Worm (Caenorhabditis elegans) whole organism, L3 larva: ENCODE measurements around the gene ZK84.4.

Source experiments
- ama-1 ChIP-seq: fragments of 150-350 bp; optimal IDR thresholded peaks from 2 replicates; lab custom pipeline; 2018
- ceh-28 ChIP-seq: fragments of 150-350 bp; optimal IDR thresholded peaks from 2 replicates; lab custom pipeline; 2014; ENCODE audit warnings: missing biosample characterization, missing genetic modification reagents, missing genetic modification characterization
- daf-12 ChIP-seq: fragments of 150-350 bp; optimal IDR thresholded peaks from 2 replicates; lab custom pipeline; 2014; ENCODE audit warnings: missing biosample characterization, missing genetic modification reagents, missing genetic modification characterization
- mdl-1 ChIP-seq: fragments of 150-350 bp; optimal IDR thresholded peaks from 2 replicates; lab custom pipeline; 2014; ENCODE audit warnings: missing biosample characterization, missing genetic modification characterization
- pha-4 ChIP-seq: fragments of 150-350 bp; optimal IDR thresholded peaks from 2 replicates; lab custom pipeline; 2014; ENCODE audit warnings: missing biosample characterization, missing genetic modification reagents, missing genetic modification characterization
- pqm-1 ChIP-seq: fragments of 150-350 bp; optimal IDR thresholded peaks from 2 replicates; lab custom pipeline; 2017; ENCODE audit warnings: missing biosample characterization, missing genetic modification characterization, inconsistent platforms
- unc-62 ChIP-seq: fragments of 150-350 bp; sonication (generic microtip); optimal IDR thresholded peaks from 4 replicates; lab custom pipeline; 2014; ENCODE audit warnings: missing biosample characterization, missing genetic modification reagents, missing genetic modification characterization

DNA sequence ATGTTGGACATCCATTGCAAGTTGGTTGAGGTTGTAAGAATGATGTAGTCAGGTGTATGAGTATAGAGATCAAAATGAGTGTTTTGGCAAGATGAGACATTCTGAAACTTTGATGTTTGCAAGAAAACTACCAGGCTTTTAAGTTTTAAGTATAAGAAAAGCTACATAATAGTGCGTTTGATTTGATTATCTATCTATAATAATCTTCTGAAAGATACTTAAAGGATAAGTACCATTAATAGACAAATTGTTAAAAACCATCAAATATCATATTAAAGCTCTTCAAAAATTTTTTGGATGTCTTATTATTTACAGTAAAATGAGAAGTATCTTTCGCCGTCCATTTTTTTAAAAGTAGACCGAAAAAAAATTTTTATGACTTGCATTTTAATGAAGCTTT, 34.4 kb upstream of the ZK84.4 start, which contains the start of gene R12C12.10:
- TF ChIP-seq ceh-28 (tag; lab: Kevin White, UChicago) (no peak), daf-12 (no peak), mdl-1 (tag; lab: Kevin White, UChicago) (no peak), pqm-1 (tag; lab: Kevin White, UChicago) (no peak), unc-62 (no peak), ama-1 (no peak), pha-4 (tag; lab: Kevin White, UChicago) (no peak)
